Fruit fly (Drosophila melanogaster) whole organism, embryonic: ENCODE results near the gene CG46465.

ENCODE experiments used
- Asciz ChIP-seq: fragments of 200-800 bp; sonication (Bioruptor generic); optimal IDR thresholded peaks from 2 replicates; lab custom pipeline; 2017; ENCODE audit warnings: missing biosample characterization, mild to moderate bottlenecking, missing genetic modification characterization, missing genetic modification reagents
- BtbVII ChIP-seq: fragments of 200-800 bp; sonication (Bioruptor generic); optimal IDR thresholded peaks from 3 replicates; lab custom pipeline; 2017; ENCODE audit warnings: missing biosample characterization, mild to moderate bottlenecking, missing genetic modification characterization
- CG2120 ChIP-seq: fragments of 200-800 bp; sonication (Bioruptor generic); optimal IDR thresholded peaks from 3 replicates; lab custom pipeline; 2016; ENCODE audit warnings: missing biosample characterization, missing genetic modification characterization
- Hr78 ChIP-seq, 2 experiments: fragments of 200-800 bp in 1 of 2; fragments of >200 bp in 1 of 2; sonication (Bioruptor generic) in 1 of 2; optimal IDR thresholded peaks; 2 replicates each; lab custom pipeline; 2017 to 2019; ENCODE audit warnings: missing biosample characterization in 2 of 2, missing genetic modification characterization in 2 of 2, mild to moderate bottlenecking in 1 of 2, moderate library complexity in 1 of 2
- Vsx1 ChIP-seq: fragments of 200-800 bp; sonication (Bioruptor generic); optimal IDR thresholded peaks from 2 replicates; lab custom pipeline; 2017; ENCODE audit warnings: missing biosample characterization, mild to moderate bottlenecking, missing genetic modification characterization, missing genetic modification reagents
- bsh ChIP-seq, 2 experiments: fragments of 200-800 bp; sonication (Bioruptor generic); optimal IDR thresholded peaks; 2 replicates each; lab custom pipeline; 2017 to 2018; ENCODE audit warnings: mild to moderate bottlenecking in 2 of 2, missing biosample characterization in 2 of 2, missing genetic modification characterization in 2 of 2, moderate library complexity in 1 of 2
- cad ChIP-seq: fragments of >200 bp; optimal IDR thresholded peaks from 2 replicates; lab custom pipeline; 2017; ENCODE audit warnings: missing biosample characterization, missing genetic modification characterization
- cg ChIP-seq: fragments of 200-800 bp; sonication (Bioruptor generic); optimal IDR thresholded peaks from 3 replicates; lab custom pipeline; 2019; ENCODE audit warnings: missing biosample characterization, mild to moderate bottlenecking, missing genetic modification characterization, moderate library complexity
- ind ChIP-seq: fragments of 200-800 bp; sonication (Bioruptor generic); optimal IDR thresholded peaks from 3 replicates; lab custom pipeline; 2016; ENCODE audit warnings: missing biosample characterization, missing genetic modification characterization
- tup ChIP-seq: fragments of 200-800 bp; sonication (Bioruptor generic); optimal IDR thresholded peaks from 2 replicates; lab custom pipeline; 2016; ENCODE audit warnings: missing biosample characterization, mild to moderate bottlenecking, missing genetic modification characterization, moderate library complexity

- TF ChIP-seq Hr78 (GFP tag; optimal IDR thresholded peaks at IDR 0.05; lab: Kevin White, UChicago) (no peak), cad (GFP tag; lab: Kevin White, UChicago) (no peak), cg (GFP tag; lab: Kevin White, UChicago) (no peak), BtbVII (GFP tag; lab: Kevin White, UChicago) (no peak), Vsx1 (GFP tag; lab: Kevin White, UChicago) (no peak), ind (no peak), tup (GFP tag; lab: Kevin White, UChicago) (no peak), bsh (GFP tag; optimal IDR thresholded peaks at IDR 0.05; lab: Kevin White, UChicago) (no peak), Asciz (no peak), CG2120 (GFP tag; lab: Kevin White, UChicago) (no peak)
Observed at dm6 chr2L:18948724-18949108, 43.6 kb upstream of the CG46465 start, which contains the start of gene CG10428.
